Worm (Caenorhabditis elegans): ENCODE measurements around the gene C50E3.5.

Gene C50E3.5

ce11 chrV:7639356-7639755, 51.6 kb downstream of the C50E3.5 start:
- TF ChIP-seq nfyb-1 (GFP tag; IDR thresholded peaks at IDR 0.05): no peak
- no peak for TF ChIP-seq cebp-1 (GFP tag; IDR thresholded peaks at IDR 0.05)
- TF ChIP-seq cebp-1 (tag; optimal IDR thresholded peaks at IDR 0.05): no peak
- TF ChIP-seq pbrm-1 (GFP tag; IDR thresholded peaks at IDR 0.05): no peak
- TF ChIP-seq repo-1 (tag; optimal IDR thresholded peaks at IDR 0.05): no peak
- TF ChIP-seq efl-1 (GFP tag; optimal IDR thresholded peaks at IDR 0.05): no peak
- TF ChIP-seq ceh-100 (GFP tag; IDR thresholded peaks at IDR 0.05): no peak
- no peak for TF ChIP-seq somi-1 (GFP tag; optimal IDR thresholded peaks at IDR 0.05)
- no peak for TF ChIP-seq nfya-1 (tag; optimal IDR thresholded peaks at IDR 0.05; ENCODE audit: borderline replicate concordance, insufficient read depth)
- TF ChIP-seq ekl-4 (GFP tag; IDR thresholded peaks at IDR 0.05): no peak
- TF ChIP-seq rec-8 (tag; optimal IDR thresholded peaks at IDR 0.05): no peak
- no peak for TF ChIP-seq ZK185.1 (tag; optimal IDR thresholded peaks at IDR 0.05; ENCODE audit: poor library complexity, severe bottlenecking)
- TF ChIP-seq xnd-1 (tag; optimal IDR thresholded peaks at IDR 0.05): no peak

- TF ChIP-seq B0261.1 (tag; optimal IDR thresholded peaks at IDR 0.05) (no peak), ets-4 (GFP tag; optimal IDR thresholded peaks at IDR 0.05) (no peak)
These were observed 52.0 kb downstream of the C50E3.5 start, which contains the start of gene F07C4.10 for ce11 chrV:7639787-7640186. Gene F07C4.10 (minus strand): TSS chrV:7639887.

DNA sequence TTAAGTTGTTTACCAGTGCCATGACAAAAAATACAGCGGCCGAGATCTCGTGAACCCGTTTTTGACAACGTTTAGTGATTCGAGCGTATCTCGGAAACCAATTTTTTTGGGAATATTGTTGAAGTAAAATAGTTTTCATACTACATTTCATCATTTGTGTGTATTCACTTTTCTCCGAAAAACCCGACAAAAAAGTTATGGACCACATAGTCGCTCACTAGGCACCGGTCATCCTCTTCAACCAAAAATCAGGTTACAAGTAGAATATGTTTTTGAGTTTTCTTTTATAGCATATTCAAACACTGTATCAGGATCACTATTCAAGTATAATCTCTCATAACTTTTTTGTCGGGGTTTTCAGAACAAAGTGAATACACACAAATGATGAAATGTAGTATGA, 53.9 kb downstream of the C50E3.5 start:
- TF ChIP-seq K12H6.12 (tag; optimal IDR thresholded peaks at IDR 0.05): no peak
- no peak for TF ChIP-seq F52B5.7 (tag; optimal IDR thresholded peaks at IDR 0.05)
- TF ChIP-seq unc-130 (GFP tag; optimal IDR thresholded peaks at IDR 0.05): no peak
- no peak for TF ChIP-seq ceh-79 (tag; optimal IDR thresholded peaks at IDR 0.05)
- TF ChIP-seq rcor-1 (GFP tag; IDR thresholded peaks at IDR 0.05): no peak
- TF ChIP-seq rpc-1 (optimal IDR thresholded peaks at IDR 0.05): no peak
- no peak for TF ChIP-seq rpc-1 (tag; optimal IDR thresholded peaks at IDR 0.05)
- no peak for TF ChIP-seq F22D6.2 (tag; optimal IDR thresholded peaks at IDR 0.05)
- TF ChIP-seq hlh-12 (tag; optimal IDR thresholded peaks at IDR 0.05): no peak
- no peak for TF ChIP-seq ztf-25 (GFP tag; IDR thresholded peaks at IDR 0.05)
- TF ChIP-seq snpc-1.1 (tag; optimal IDR thresholded peaks at IDR 0.05; ENCODE audit: insufficient read depth): no peak

ce11 chrV:7643416-7643815, 55.6 kb downstream of the C50E3.5 start, which contains the start of gene F07C4.11:
Gene F07C4.11 (minus strand): TSS chrV:7643516.
- no peak for TF ChIP-seq ceh-58 (GFP tag; IDR thresholded peaks at IDR 0.05)
- no peak for TF ChIP-seq Y56A3A.18 (GFP tag; IDR thresholded peaks at IDR 0.05)
- TF ChIP-seq zfh-2 (GFP tag; conservative IDR thresholded peaks at IDR 0.05): no peak
- TF ChIP-seq ccch-3 (GFP tag; optimal IDR thresholded peaks at IDR 0.05): no peak
- no peak for TF ChIP-seq ekl-4 (GFP tag; IDR thresholded peaks at IDR 0.05)
- no peak for TF ChIP-seq attf-5 (GFP tag; optimal IDR thresholded peaks at IDR 0.05)
- no peak for TF ChIP-seq sdz-38 (tag; optimal IDR thresholded peaks at IDR 0.05)
- no peak for TF ChIP-seq ZK185.1 (tag; optimal IDR thresholded peaks at IDR 0.05; ENCODE audit: poor library complexity, severe bottlenecking)
- TF ChIP-seq Y95B8A.8 (GFP tag; IDR thresholded peaks at IDR 0.05): no peak
- TF ChIP-seq ceh-100 (GFP tag; IDR thresholded peaks at IDR 0.05): no peak
- no peak for TF ChIP-seq sea-2 (GFP tag; IDR thresholded peaks at IDR 0.05)
- TF ChIP-seq Y79H2A.3 (GFP tag; conservative IDR thresholded peaks at IDR 0.05): no peak
- TF ChIP-seq nhr-27 (tag; optimal IDR thresholded peaks at IDR 0.05): no peak
- TF ChIP-seq F37B4.10 (GFP tag; IDR thresholded peaks at IDR 0.05): no peak
- TF ChIP-seq attf-6 (GFP tag; IDR thresholded peaks at IDR 0.05): no peak
- TF ChIP-seq ztf-22 (GFP tag; optimal IDR thresholded peaks at IDR 0.05): no peak
- no peak for TF ChIP-seq ztf-18 (tag; optimal IDR thresholded peaks at IDR 0.05)
- no peak for TF ChIP-seq F23B12.7 (tag; optimal IDR thresholded peaks at IDR 0.05; ENCODE audit: insufficient read depth)
- TF ChIP-seq F10E7.11 (tag; optimal IDR thresholded peaks at IDR 0.05): no peak
- TF ChIP-seq ceh-79 (tag; optimal IDR thresholded peaks at IDR 0.05): no peak

Data from whole organism, young adult.